Fruit fly (Drosophila melanogaster): Measurements from ENCODE around the gene Rab9D.

- TF ChIP-seq psq (optimal IDR thresholded peaks at IDR 0.05) (no peak), Sin3A (optimal IDR thresholded peaks at IDR 0.05) (no peak)
These were observed 6.9 kb downstream of the Rab9D start, which contains the start of the genes Hmr and CG2124 for dm6 chrX:10595813-10596212.
